Fruit fly (Drosophila melanogaster) whole organism, embryonic: ENCODE results near the gene Mst89B.

Experiments used
- CG2199 ChIP-seq: fragments of 200-800 bp; sonication (Bioruptor generic); IDR thresholded peaks from 3 replicates; pipeline ENCODE4 v1.3.6; 2022; ENCODE audit warnings: missing biosample characterization, missing genetic modification characterization
- CTCF ChIP-seq: fragments of 200-800 bp; sonication (Bioruptor generic); optimal IDR thresholded peaks from 2 replicates; lab custom pipeline; 2017; ENCODE audit warnings: missing biosample characterization, mild to moderate bottlenecking, missing genetic modification characterization, moderate library complexity
- Xbp1 ChIP-seq: fragments of 200-800 bp; sonication (Bioruptor generic); optimal IDR thresholded peaks from 3 replicates; lab custom pipeline; 2016; ENCODE audit warnings: missing biosample characterization, mild to moderate bottlenecking, missing genetic modification characterization
- br ChIP-seq: fragments of >200 bp; optimal IDR thresholded peaks from 2 replicates; lab custom pipeline; 2017
- ken ChIP-seq: fragments of 200-800 bp; sonication (Bioruptor generic); IDR thresholded peaks from 3 replicates; pipeline ENCODE4 v1.3.6; 2022; ENCODE audit warnings: missing biosample characterization, missing genetic modification characterization
- pita ChIP-seq: fragments of 200-800 bp; sonication (Bioruptor generic); optimal IDR thresholded peaks from 2 replicates; lab custom pipeline; 2017; ENCODE audit warnings: missing biosample characterization, mild to moderate bottlenecking, missing genetic modification characterization
- scrt ChIP-seq: fragments of 200-800 bp; sonication (Bioruptor generic); optimal IDR thresholded peaks from 2 replicates; lab custom pipeline; 2018; ENCODE audit warnings: missing biosample characterization, mild to moderate bottlenecking, missing genetic modification characterization, moderate library complexity

DNA sequence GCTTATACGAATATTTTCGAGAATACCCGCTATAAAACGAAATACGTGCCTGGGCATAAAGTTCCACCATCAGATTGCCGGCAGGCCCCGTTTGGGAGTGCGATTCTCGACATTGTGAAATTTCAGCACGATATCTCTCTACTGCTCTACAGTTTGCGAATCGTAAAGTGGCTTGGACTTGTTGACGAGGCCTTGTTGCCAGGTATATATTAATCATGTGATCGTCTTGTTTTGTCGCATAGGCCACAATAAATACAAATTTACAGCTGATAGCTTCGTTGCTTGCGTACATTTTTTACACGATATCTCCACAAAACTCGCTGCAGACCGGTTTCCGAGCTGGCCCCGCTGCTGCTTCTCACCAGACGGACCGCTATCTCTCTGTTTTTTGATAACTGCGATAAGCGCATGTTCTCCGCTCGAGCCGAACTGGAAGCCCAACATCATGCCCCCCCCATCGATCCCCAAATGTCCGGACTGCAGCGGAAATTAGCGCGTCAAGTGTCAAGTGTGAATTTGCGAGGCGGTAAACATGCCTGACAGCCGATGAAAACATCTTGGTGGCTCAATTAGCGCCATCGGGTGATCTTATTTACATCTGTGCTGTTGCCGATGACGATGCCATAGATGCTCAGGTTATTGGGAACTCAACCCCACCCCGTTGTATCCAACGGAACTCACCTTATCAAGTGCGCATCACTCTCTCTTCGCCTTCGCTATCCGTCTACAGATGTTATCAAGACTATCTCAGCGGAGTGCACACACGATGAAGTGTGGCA lies 42.7 kb downstream of the Mst89B start:
- TF ChIP-seq br (lab: Kevin White, UChicago) = no peak
- peak; percentile 33 for TF ChIP-seq Xbp1
- TF ChIP-seq pita (GFP tag; lab: Kevin White, UChicago) = no peak
- no peak for TF ChIP-seq CTCF (GFP tag; lab: Kevin White, UChicago)
- TF ChIP-seq ken (GFP tag; lab: Robert Waterston, UW) = no peak
- no peak for TF ChIP-seq CG2199 (GFP tag; lab: Robert Waterston, UW)
- TF ChIP-seq scrt (GFP tag; lab: Kevin White, UChicago) = no peak
